Worm (Caenorhabditis elegans) whole organism, early embryonic: Measurements from ENCODE around the gene C14A4.7.

Experiments
- B0310.2 ChIP-seq: sonication (generic microtip); optimal IDR thresholded peaks from 2 replicates; lab custom pipeline; 2016; ENCODE audit warnings: mild to moderate bottlenecking, missing genetic modification characterization, missing compliant biosample characterization
- aly-1 ChIP-seq: sonication (generic microtip); optimal IDR thresholded peaks from 2 replicates; lab custom pipeline; 2016; ENCODE audit warnings: missing genetic modification characterization, missing compliant biosample characterization
- ama-1 ChIP-seq: fragments of 150-350 bp; optimal IDR thresholded peaks from 2 replicates; lab custom pipeline; 2014
- ceh-13 ChIP-seq: fragments of 200-800 bp; sonication (Bioruptor generic); optimal IDR thresholded peaks from 2 replicates; lab custom pipeline; 2018; ENCODE audit warnings: mild to moderate bottlenecking, missing genetic modification characterization, missing compliant biosample characterization
- ceh-36 ChIP-seq: sonication (generic microtip); optimal IDR thresholded peaks from 2 replicates; lab custom pipeline; 2016; ENCODE audit warnings: missing genetic modification characterization, inconsistent platforms, missing compliant biosample characterization
- flt-1 ChIP-seq: fragments of 200-800 bp; sonication (Bioruptor generic); IDR thresholded peaks from 2 replicates; pipeline ENCODE4 v1.3.6; 2022; ENCODE audit warnings: missing genetic modification characterization, missing compliant biosample characterization
- hmbx-1 ChIP-seq: sonication (generic microtip); optimal IDR thresholded peaks from 2 replicates; lab custom pipeline; 2016; ENCODE audit warnings: mild to moderate bottlenecking, missing genetic modification characterization, missing compliant biosample characterization
- pes-1 ChIP-seq: fragments of 200-800 bp; sonication (Bioruptor generic); IDR thresholded peaks from 2 replicates; pipeline ENCODE4 v1.3.6; 2022; ENCODE audit warnings: missing genetic modification reagents, missing genetic modification characterization, missing compliant biosample characterization
- scrt-1 ChIP-seq: fragments of 200-800 bp; sonication (Bioruptor generic); IDR thresholded peaks from 2 replicates; pipeline ENCODE4 v1.3.6; 2022; ENCODE audit warnings: missing genetic modification characterization, missing compliant biosample characterization
- tra-4 ChIP-seq: sonication (generic microtip); optimal IDR thresholded peaks from 2 replicates; lab custom pipeline; 2017; ENCODE audit warnings: missing genetic modification characterization, missing compliant biosample characterization

- no peak for TF ChIP-seq ceh-13
- no peak for TF ChIP-seq flt-1 (GFP tag; lab: Robert Waterston, UW)
- TF ChIP-seq aly-1 (tag; lab: Kevin White, UChicago) = no peak
- TF ChIP-seq ceh-36 (tag; lab: Kevin White, UChicago) = no peak
- no peak for TF ChIP-seq ama-1
- TF ChIP-seq scrt-1 (GFP tag; lab: Robert Waterston, UW) = no peak
- TF ChIP-seq B0310.2 = no peak
- TF ChIP-seq tra-4 (tag; lab: Kevin White, UChicago) = no peak
- no peak for TF ChIP-seq pes-1
- no peak for TF ChIP-seq hmbx-1 (tag; lab: Kevin White, UChicago)
These were observed 31.8 kb downstream of the C14A4.7 start, which contains the start of the genes C06A1.6 and C06A1.7 for ce11 chrII:10564578-10564977.
